Worm (Caenorhabditis elegans): ENCODE measurements around the gene ZK1307.8.

The ZK1307.8 gene

ce11 chrII:9617039-9617901, 7.1 kb upstream of the ZK1307.8 start, which contains the start of gene hal-3 (continued):
- TF ChIP-seq dox-1 (GFP tag; IDR thresholded peaks at IDR 0.05) (no peak), let-607 (tag; optimal IDR thresholded peaks at IDR 0.05) (peak in 1 of 2 experiments; percentile 56), B0336.3 (GFP tag; IDR thresholded peaks at IDR 0.05) (peak; percentile 76), lsl-1 (GFP tag; optimal IDR thresholded peaks at IDR 0.05) (peak; percentile 60), nfya-2 (GFP tag; IDR thresholded peaks at IDR 0.05) (no peak), chd-7 (tag; optimal IDR thresholded peaks at IDR 0.05) (no peak), cebp-2 (GFP tag; IDR thresholded peaks at IDR 0.05) (0 out of 2 replicates have a peak, but pooled peaks have one; percentile 59), egrh-3 (GFP tag; IDR thresholded peaks at IDR 0.05) (no peak), lin-35 (GFP tag; optimal IDR thresholded peaks at IDR 0.05) (no peak), rpc-1 (optimal IDR thresholded peaks at IDR 0.05) (no peak), rpc-1 (tag; optimal IDR thresholded peaks at IDR 0.05) (no peak), mxl-1 (tag; optimal IDR thresholded peaks at IDR 0.05) (no peak), ZK185.1 (tag; optimal IDR thresholded peaks at IDR 0.05; ENCODE audit: poor library complexity, severe bottlenecking) (peak; percentile 36), ceh-40 (GFP tag; IDR thresholded peaks at IDR 0.05) (no peak), athp-1 (tag; optimal IDR thresholded peaks at IDR 0.05) (no peak), somi-1 (GFP tag; optimal IDR thresholded peaks at IDR 0.05) (no peak), ets-4 (GFP tag; optimal IDR thresholded peaks at IDR 0.05) (no peak), nhr-90 (tag; optimal IDR thresholded peaks at IDR 0.05) (peak; percentile 24), sea-2 (GFP tag; IDR thresholded peaks at IDR 0.05) (no peak), Y95B8A.8 (GFP tag; IDR thresholded peaks at IDR 0.05) (0 out of 2 replicates have a peak, but pooled peaks have one; percentile 52), atf-7 (tag; optimal IDR thresholded peaks at IDR 0.05) (no peak), Y53F4B.3 (GFP tag; IDR thresholded peaks at IDR 0.05) (no peak), dpff-1 (tag; optimal IDR thresholded peaks at IDR 0.05) (peak; percentile 55), B0261.1 (tag; optimal IDR thresholded peaks at IDR 0.05) (no peak), snpc-4 (GFP tag; optimal IDR thresholded peaks at IDR 0.05) (no peak), snpc-4 (tag; optimal IDR thresholded peaks at IDR 0.05) (no peak), cebp-1 (GFP tag; IDR thresholded peaks at IDR 0.05) (no peak), cebp-1 (tag; optimal IDR thresholded peaks at IDR 0.05) (peak; percentile 61), rcor-1 (GFP tag; IDR thresholded peaks at IDR 0.05) (no peak), C06A6.2 (GFP tag; conservative IDR thresholded peaks at IDR 0.05) (no peak), pha-4 (tag; optimal IDR thresholded peaks at IDR 0.05) (no peak), ceh-100 (GFP tag; IDR thresholded peaks at IDR 0.05) (no peak), F33H1.4 (GFP tag; IDR thresholded peaks at IDR 0.05) (no peak), ztf-3 (GFP tag; optimal IDR thresholded peaks at IDR 0.05) (no peak), snpc-1.1 (tag; optimal IDR thresholded peaks at IDR 0.05; ENCODE audit: insufficient read depth) (no peak), B0035.1 (tag; optimal IDR thresholded peaks at IDR 0.05) (no peak), Y56A3A.18 (GFP tag; IDR thresholded peaks at IDR 0.05) (no peak), T07F8.4 (tag; optimal IDR thresholded peaks at IDR 0.05) (no peak), nfyb-1 (GFP tag; IDR thresholded peaks at IDR 0.05) (0 out of 2 replicates have a peak, but pooled peaks have one; percentile 35), ztf-28 (GFP tag; IDR thresholded peaks at IDR 0.05) (no peak), hrde-1 (tag; optimal IDR thresholded peaks at IDR 0.05; ENCODE audit: borderline replicate concordance) (no peak), nhr-179 (tag; optimal IDR thresholded peaks at IDR 0.05) (no peak), fkh-3 (tag; optimal IDR thresholded peaks at IDR 0.05) (no peak), B0019.2 (GFP tag; conservative IDR thresholded peaks at IDR 0.05) (no peak), ccch-3 (GFP tag; optimal IDR thresholded peaks at IDR 0.05) (no peak), lag-1 (GFP tag; IDR thresholded peaks at IDR 0.05) (no peak), ceh-58 (GFP tag; IDR thresholded peaks at IDR 0.05) (no peak), tbp1 (GFP tag; optimal IDR thresholded peaks at IDR 0.05) (peak; percentile 20)
